Fruit fly (Drosophila melanogaster) whole organism, embryonic: ENCODE results near the gene sick.

Experiments used
- Antp ChIP-seq: fragments of 200-800 bp; sonication (Bioruptor generic); optimal IDR thresholded peaks from 3 replicates; lab custom pipeline; 2016; ENCODE audit warnings: missing biosample characterization, missing genetic modification characterization
- B-H2 ChIP-seq: fragments of 200-800 bp; sonication (Bioruptor generic); optimal IDR thresholded peaks from 2 replicates; lab custom pipeline; 2018; ENCODE audit warnings: missing biosample characterization, mild to moderate bottlenecking, missing genetic modification characterization
- BEAF-32 ChIP-seq: fragments of 200-800 bp; sonication (Bioruptor generic); optimal IDR thresholded peaks from 3 replicates; lab custom pipeline; 2017; ENCODE audit warnings: missing biosample characterization, missing genetic modification characterization, mild to moderate bottlenecking, moderate library complexity, missing genetic modification reagents
- CG11560 ChIP-seq: fragments of 200-800 bp; sonication (Bioruptor generic); IDR thresholded peaks from 3 replicates; pipeline ENCODE4 v1.3.6; 2022; ENCODE audit warnings: missing biosample characterization, missing genetic modification characterization
- CG12071 ChIP-seq: fragments of 200-800 bp; sonication (Bioruptor generic); optimal IDR thresholded peaks from 3 replicates; lab custom pipeline; 2018; ENCODE audit warnings: missing biosample characterization, mild to moderate bottlenecking, missing genetic modification characterization
- CG14014 ChIP-seq: fragments of 200-800 bp; sonication (Bioruptor generic); IDR thresholded peaks from 2 replicates; pipeline ENCODE4 v1.3.6; 2022; ENCODE audit warnings: missing biosample characterization, missing genetic modification characterization
- CG14667 ChIP-seq: fragments of 200-800 bp; sonication (Bioruptor generic); IDR thresholded peaks from 2 replicates; pipeline ENCODE4 v1.3.6; 2022; ENCODE audit warnings: missing biosample characterization, missing genetic modification characterization
- CG1647 ChIP-seq: fragments of 200-800 bp; sonication (Bioruptor generic); optimal IDR thresholded peaks from 3 replicates; lab custom pipeline; 2016; ENCODE audit warnings: missing biosample characterization, missing genetic modification characterization
- CG17829 ChIP-seq: fragments of 200-800 bp; optimal IDR thresholded peaks from 2 replicates; lab custom pipeline; 2019; ENCODE audit warnings: missing biosample characterization, mild to moderate bottlenecking, missing genetic modification characterization, moderate library complexity
- CG30020 ChIP-seq: fragments of 200-800 bp; optimal IDR thresholded peaks from 2 replicates; lab custom pipeline; 2019; ENCODE audit warnings: missing biosample characterization, mild to moderate bottlenecking, missing genetic modification characterization, moderate library complexity
- CG32772 ChIP-seq: fragments of 200-800 bp; sonication (Bioruptor generic); IDR thresholded peaks from 2 replicates; pipeline ENCODE4 v1.3.6; 2022; ENCODE audit warnings: missing biosample characterization, missing genetic modification characterization
- CG34422 ChIP-seq: fragments of 200-800 bp; sonication (Bioruptor generic); IDR thresholded peaks from 3 replicates; pipeline ENCODE4 v1.3.6; 2022; ENCODE audit warnings: missing biosample characterization, missing genetic modification characterization
- CG3847 ChIP-seq: fragments of 200-800 bp; sonication (Bioruptor generic); IDR thresholded peaks from 2 replicates; pipeline ENCODE4 v1.3.6; 2022; ENCODE audit warnings: missing biosample characterization, missing genetic modification characterization
- CG4820 ChIP-seq: fragments of 200-800 bp; sonication (Bioruptor generic); optimal IDR thresholded peaks from 3 replicates; lab custom pipeline; 2016; ENCODE audit warnings: missing biosample characterization, missing genetic modification characterization
- CG6854 ChIP-seq: fragments of 200-800 bp; sonication (Bioruptor generic); optimal IDR thresholded peaks from 3 replicates; lab custom pipeline; 2017; ENCODE audit warnings: missing biosample characterization, mild to moderate bottlenecking, missing genetic modification characterization
- CG9727 ChIP-seq: fragments of 200-800 bp; sonication (Bioruptor generic); optimal IDR thresholded peaks from 3 replicates; lab custom pipeline; 2017; ENCODE audit warnings: missing biosample characterization, mild to moderate bottlenecking, missing genetic modification characterization
- D19B ChIP-seq: fragments of 200-800 bp; sonication (Bioruptor generic); optimal IDR thresholded peaks from 2 replicates; lab custom pipeline; 2017; ENCODE audit warnings: missing biosample characterization, mild to moderate bottlenecking, missing genetic modification characterization
- Dad ChIP-seq: fragments of 200-800 bp; sonication (Bioruptor generic); optimal IDR thresholded peaks from 3 replicates; lab custom pipeline; 2016; ENCODE audit warnings: missing biosample characterization, missing genetic modification characterization
- Dbx ChIP-seq: fragments of 200-800 bp; sonication (Bioruptor generic); IDR thresholded peaks from 3 replicates; pipeline ENCODE4 v1.3.6; 2022; ENCODE audit warnings: missing biosample characterization, missing genetic modification characterization
- Dfd ChIP-seq, 2 experiments: fragments of >200 bp; optimal IDR thresholded peaks; 2 replicates each; lab custom pipeline; 2017; ENCODE audit warnings: missing biosample characterization in 2 of 2, missing genetic modification characterization in 2 of 2
- E2f2 ChIP-seq: fragments of 200-800 bp; sonication (Bioruptor generic); IDR thresholded peaks from 2 replicates; pipeline ENCODE4 v1.3.6; 2022; ENCODE audit warnings: missing biosample characterization, missing genetic modification characterization
- Ets65A ChIP-seq: fragments of 200-800 bp; sonication (Bioruptor generic); peaks from one replicate; lab custom pipeline; 2016; ENCODE audit warnings: missing biosample characterization, missing genetic modification characterization
- HLH54F ChIP-seq: fragments of 200-800 bp; sonication (Bioruptor generic); optimal IDR thresholded peaks from 3 replicates; lab custom pipeline; 2016; ENCODE audit warnings: missing biosample characterization, missing genetic modification characterization
- Jarid2 ChIP-seq: fragments of 200-800 bp; sonication (Bioruptor generic); optimal IDR thresholded peaks from 3 replicates; lab custom pipeline; 2017; ENCODE audit warnings: mild to moderate bottlenecking, missing biosample characterization, missing genetic modification reagents, missing genetic modification characterization
- MESR4 ChIP-seq: fragments of 200-800 bp; sonication (Bioruptor generic); optimal IDR thresholded peaks from 2 replicates; lab custom pipeline; 2018; ENCODE audit warnings: missing biosample characterization, mild to moderate bottlenecking, missing genetic modification characterization, moderate library complexity
- MTF-1 ChIP-seq: fragments of 200-800 bp; sonication (Bioruptor generic); optimal IDR thresholded peaks from 2 replicates; lab custom pipeline; 2018; ENCODE audit warnings: missing biosample characterization, mild to moderate bottlenecking, missing genetic modification characterization, borderline replicate concordance
- Oaz ChIP-seq: fragments of 200-800 bp; sonication (Bioruptor generic); IDR thresholded peaks from 2 replicates; pipeline ENCODE4 v1.3.6; 2022; ENCODE audit warnings: missing biosample characterization, missing genetic modification characterization
- Ptx1 ChIP-seq: fragments of 200-800 bp; sonication (Bioruptor generic); IDR thresholded peaks from 2 replicates; pipeline ENCODE4 v1.3.6; 2022; ENCODE audit warnings: missing biosample characterization, missing genetic modification characterization
- Scr ChIP-seq: fragments of 200-800 bp; sonication (Bioruptor generic); IDR thresholded peaks from 2 replicates; pipeline ENCODE4 v1.3.6; 2022; ENCODE audit warnings: missing biosample characterization, missing genetic modification characterization; ENCODE audit not compliant: partially characterized antibody
- al ChIP-seq: fragments of 200-800 bp; sonication (Bioruptor generic); IDR thresholded peaks from 2 replicates; pipeline ENCODE4 v1.3.6; 2022; ENCODE audit warnings: missing biosample characterization, missing genetic modification characterization
- br ChIP-seq: fragments of >200 bp; optimal IDR thresholded peaks from 2 replicates; lab custom pipeline; 2017
- cato ChIP-seq: fragments of 200-800 bp; sonication (Bioruptor generic); optimal IDR thresholded peaks from 2 replicates; lab custom pipeline; 2016; ENCODE audit warnings: missing biosample characterization, missing genetic modification characterization, borderline replicate concordance
- chif ChIP-seq, 2 experiments: fragments of 200-800 bp; sonication (Bioruptor generic); optimal IDR thresholded peaks; 3 replicates each; lab custom pipeline; 2016; ENCODE audit warnings: missing biosample characterization in 2 of 2, missing genetic modification characterization in 2 of 2
- ci ChIP-seq: fragments of 200-800 bp; sonication (Bioruptor generic); IDR thresholded peaks from 3 replicates; pipeline ENCODE4 v1.3.6; 2022; ENCODE audit warnings: missing biosample characterization, missing genetic modification characterization
- dpn ChIP-seq, 2 experiments: fragments of 200-800 bp; sonication (Bioruptor generic); optimal IDR thresholded peaks; 3 replicates each; lab custom pipeline; 2016; ENCODE audit warnings: missing biosample characterization in 2 of 2, missing genetic modification characterization in 2 of 2
- esg ChIP-seq: fragments of 200-800 bp; sonication (Bioruptor generic); conservative IDR thresholded peaks from 2 replicates; pipeline ENCODE4 v1.3.6; 2022; ENCODE audit warnings: missing biosample characterization, missing genetic modification characterization
- ham ChIP-seq: fragments of 200-800 bp; sonication (Bioruptor generic); IDR thresholded peaks from 2 replicates; pipeline ENCODE4 v1.3.6; 2022; ENCODE audit warnings: missing biosample characterization, missing genetic modification characterization
- lov ChIP-seq, 2 experiments: fragments of 200-800 bp in 1 of 2; fragments of >200 bp in 1 of 2; sonication (Bioruptor generic) in 1 of 2; IDR thresholded peaks in 1 of 2; optimal IDR thresholded peaks in 1 of 2; 2 replicates in 1 of 2; 3 replicates in 1 of 2; pipeline versions ENCODE4 v1.3.6 to Lab custom; 2017 to 2022; ENCODE audit warnings: missing biosample characterization in 1 of 2, missing genetic modification characterization in 1 of 2
- luna ChIP-seq: fragments of 200-800 bp; sonication (Bioruptor generic); optimal IDR thresholded peaks from 2 replicates; lab custom pipeline; 2016; ENCODE audit warnings: missing biosample characterization, missing genetic modification characterization
- mld ChIP-seq: fragments of 200-800 bp; sonication (Bioruptor generic); IDR thresholded peaks from 3 replicates; pipeline ENCODE4 v1.3.6; 2022; ENCODE audit warnings: missing biosample characterization, missing genetic modification characterization; ENCODE audit not compliant: partially characterized antibody
- nerfin-2 ChIP-seq: fragments of 200-800 bp; sonication (Bioruptor generic); IDR thresholded peaks from 2 replicates; pipeline ENCODE4 v1.3.6; 2022; ENCODE audit warnings: missing biosample characterization, missing genetic modification characterization; ENCODE audit not compliant: partially characterized antibody
- pros ChIP-seq: fragments of 200-800 bp; sonication (Bioruptor generic); optimal IDR thresholded peaks from 3 replicates; lab custom pipeline; 2019; ENCODE audit warnings: missing biosample characterization, mild to moderate bottlenecking, missing genetic modification characterization, moderate library complexity
- sd ChIP-seq: fragments of 200-800 bp; sonication (Bioruptor generic); optimal IDR thresholded peaks from 3 replicates; lab custom pipeline; 2018; ENCODE audit warnings: missing biosample characterization, mild to moderate bottlenecking, missing genetic modification characterization, moderate library complexity
- tna ChIP-seq: fragments of 200-800 bp; sonication (Bioruptor generic); IDR thresholded peaks from 2 replicates; pipeline ENCODE4 v1.3.6; 2022; ENCODE audit warnings: missing biosample characterization, missing genetic modification characterization; ENCODE audit not compliant: partially characterized antibody
- trem ChIP-seq: fragments of 200-800 bp; optimal IDR thresholded peaks from 3 replicates; lab custom pipeline; 2019; ENCODE audit warnings: missing biosample characterization, mild to moderate bottlenecking, missing genetic modification characterization, moderate library complexity
- ttk ChIP-seq: fragments of 200-800 bp; sonication (Bioruptor generic); IDR thresholded peaks from 2 replicates; pipeline ENCODE4 v2.1.2; 2022; ENCODE audit warnings: missing biosample characterization, missing genetic modification characterization
- unpg ChIP-seq: fragments of 200-800 bp; sonication (Bioruptor generic); optimal IDR thresholded peaks from 3 replicates; lab custom pipeline; 2018; ENCODE audit warnings: missing biosample characterization, mild to moderate bottlenecking, missing genetic modification characterization, moderate library complexity
- z ChIP-seq: fragments of 200-800 bp; sonication (Bioruptor generic); IDR thresholded peaks from 3 replicates; pipeline ENCODE4 v1.3.6; 2022; ENCODE audit warnings: missing biosample characterization, missing genetic modification characterization
- zen2 ChIP-seq: fragments of 200-800 bp; sonication (Bioruptor generic); IDR thresholded peaks from 3 replicates; pipeline ENCODE4 v1.3.6; 2022; ENCODE audit warnings: missing biosample characterization, missing genetic modification characterization; ENCODE audit not compliant: partially characterized antibody

sick gene

DNA sequence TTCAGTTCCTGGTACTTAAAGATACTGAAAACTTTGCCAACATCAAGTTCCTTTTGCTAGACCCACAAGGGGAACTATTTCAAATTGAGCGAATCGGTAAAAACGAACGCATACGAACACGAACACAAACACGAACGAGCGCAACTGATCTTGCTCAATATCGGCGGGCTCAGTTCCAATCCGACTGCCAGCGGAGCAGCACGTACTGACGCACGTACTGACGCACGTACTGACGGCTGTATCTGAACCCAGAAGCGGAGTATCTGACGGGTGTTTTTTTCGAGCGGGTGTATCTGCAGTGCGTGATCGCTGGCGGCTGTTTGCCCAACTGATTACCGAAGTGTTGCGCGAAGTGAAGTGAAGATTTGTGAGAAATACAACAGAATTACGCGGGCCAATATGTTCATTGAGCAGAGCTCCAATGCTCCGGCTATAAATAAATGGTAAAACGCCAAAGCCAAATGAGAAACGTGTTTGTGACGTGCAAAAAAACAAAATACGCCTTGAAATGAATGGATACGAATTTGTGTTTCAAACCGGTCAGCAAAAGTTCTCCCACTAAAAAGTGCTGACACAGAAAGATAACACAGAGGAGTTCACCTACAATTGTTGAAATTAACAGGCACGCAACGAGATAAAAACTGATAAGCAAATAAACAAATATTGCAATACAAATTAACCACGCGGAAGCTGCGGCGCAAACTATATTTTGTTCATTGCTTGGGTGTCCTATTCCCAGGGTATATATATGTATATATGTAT lies 139.1 kb downstream of the sick start (continued):
- TF ChIP-seq zen2 (GFP tag; lab: Robert Waterston, UW) (no peak; the same call in 2 of the 3 replicates), B-H2 (GFP tag; lab: Kevin White, UChicago) (no peak), Dad (peak; percentile 39), Ets65A (GFP tag; lab: Kevin White, UChicago) (no peak), CG14667 (GFP tag; lab: Robert Waterston, UW) (no peak), esg (GFP tag; lab: Robert Waterston, UW) (no peak), trem (peak; percentile 14), BEAF-32 (GFP tag; lab: Kevin White, UChicago) (no peak), luna (GFP tag; lab: Kevin White, UChicago) (no peak), chif (GFP tag; optimal IDR thresholded peaks at IDR 0.05; lab: Kevin White, UChicago) (no peak), nerfin-2 (GFP tag; lab: Robert Waterston, UW) (no peak), CG6854 (peak; percentile 40), pros (GFP tag; lab: Kevin White, UChicago) (peak; percentile 48), CG12071 (GFP tag; lab: Kevin White, UChicago) (peak; percentile 30), CG4820 (no peak), CG3847 (GFP tag; lab: Robert Waterston, UW) (no peak), br (lab: Kevin White, UChicago) (no peak), z (GFP tag; lab: Robert Waterston, UW) (peak; percentile 68; the same call in 2 of the 3 replicates), HLH54F (GFP tag; lab: Kevin White, UChicago) (no peak), mld (GFP tag; lab: Robert Waterston, UW) (no peak), E2f2 (GFP tag; lab: Robert Waterston, UW) (peak; percentile 29; the same call in 1 of the 2 replicates), MTF-1 (no peak), CG9727 (peak; percentile 21), CG34422 (GFP tag; lab: Robert Waterston, UW) (peak; percentile 70; the same call in 2 of the 3 replicates), CG11560 (no peak), Dfd (GFP tag; optimal IDR thresholded peaks at IDR 0.05; lab: Kevin White, UChicago) (no peak), ttk (GFP tag; lab: Robert Waterston, UW) (no peak), unpg (GFP tag; lab: Kevin White, UChicago) (no peak), CG14014 (GFP tag; lab: Robert Waterston, UW) (peak; percentile 23; the same call in 1 of the 2 replicates), lov (optimal IDR thresholded peaks at IDR 0.05; lab: Kevin White, UChicago) (no peak), lov (GFP tag; IDR thresholded peaks at IDR 0.05; lab: Robert Waterston, UW) (0 out of 3 replicates have a peak, but pooled peaks have one; percentile 34), Dbx (GFP tag; lab: Robert Waterston, UW) (peak; percentile 44; the same call in 1 of the 3 replicates), MESR4 (peak; percentile 1), dpn (GFP tag; optimal IDR thresholded peaks at IDR 0.05; lab: Kevin White, UChicago) (no peak), al (no peak), cato (GFP tag; lab: Kevin White, UChicago) (no peak), Oaz (GFP tag; lab: Robert Waterston, UW) (no peak), sd (peak; percentile 42), Antp (GFP tag; lab: Kevin White, UChicago) (no peak), ham (GFP tag; lab: Robert Waterston, UW) (no peak; the same call in 1 of the 2 replicates), Jarid2 (GFP tag; lab: Kevin White, UChicago) (peak; percentile 99), Ptx1 (no peak), CG17829 (tag; lab: Kevin White, UChicago) (peak; percentile 45), ci (GFP tag; lab: Robert Waterston, UW) (peak; percentile 80; the same call in 2 of the 3 replicates), CG32772 (no peak), CG1647 (GFP tag; lab: Kevin White, UChicago) (no peak), tna (GFP tag; lab: Robert Waterston, UW) (peak; percentile 55; the same call in 1 of the 2 replicates), D19B (GFP tag; lab: Kevin White, UChicago) (no peak), CG30020 (tag; lab: Kevin White, UChicago) (no peak), Scr (peak; percentile 40; the same call in 1 of the 2 replicates)
